Fruit fly (Drosophila melanogaster): ENCODE data around the gene GMF.
A peak's percentile ranks its signal among the peaks of the same experiment; 100 is the strongest.

Gene GMF

DNA sequence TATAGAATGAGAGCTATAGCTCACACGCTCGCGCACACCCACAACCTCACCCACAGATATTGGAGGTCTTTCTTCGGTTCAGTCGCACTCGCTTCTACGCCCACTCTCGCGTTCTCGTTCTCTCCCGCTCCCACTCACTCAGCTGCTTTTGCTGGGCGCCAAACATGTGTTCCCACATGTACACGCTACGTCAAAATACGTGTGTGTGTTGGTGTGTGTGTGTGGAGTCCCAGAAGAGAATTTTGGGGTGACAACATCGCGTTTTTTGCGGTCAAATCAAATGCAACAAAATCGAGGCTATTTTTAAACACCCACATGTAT is 31.3 kb downstream of the GMF start (continued):
- TF ChIP-seq pros (GFP tag; optimal IDR thresholded peaks at IDR 0.05) (no peak), CG43689 (GFP tag; IDR thresholded peaks at IDR 0.05) (no peak), BtbVII (GFP tag; optimal IDR thresholded peaks at IDR 0.05) (no peak), CG7556 (GFP tag; optimal IDR thresholded peaks at IDR 0.05) (no peak), CTCF (GFP tag; optimal IDR thresholded peaks at IDR 0.05) (peak; percentile 5), CG9817 (tag; optimal IDR thresholded peaks at IDR 0.05) (no peak), CG15073 (GFP tag; optimal IDR thresholded peaks at IDR 0.05) (no peak), CG16779 (GFP tag; IDR thresholded peaks at IDR 0.05) (no peak), CG12769 (tag; optimal IDR thresholded peaks at IDR 0.05) (peak; percentile 97), Sin3A (optimal IDR thresholded peaks at IDR 0.05) (no peak), ftz-f1 (GFP tag; optimal IDR thresholded peaks at IDR 0.05) (peak; percentile 89), MESR4 (GFP tag; optimal IDR thresholded peaks at IDR 0.05) (no peak), gcm (GFP tag; optimal IDR thresholded peaks at IDR 0.05) (no peak), CG15011 (GFP tag; optimal IDR thresholded peaks at IDR 0.05) (no peak), Dek (tag; optimal IDR thresholded peaks at IDR 0.05) (no peak), Asciz (GFP tag; optimal IDR thresholded peaks at IDR 0.05) (no peak), NFAT (GFP tag; IDR thresholded peaks at IDR 0.05) (no peak), pnt (GFP tag; optimal IDR thresholded peaks at IDR 0.05) (no peak), Ada2b (GFP tag; IDR thresholded peaks at IDR 0.05) (no peak), Dp (GFP tag; optimal IDR thresholded peaks at IDR 0.05) (peak; percentile 21), pan (optimal IDR thresholded peaks at IDR 0.05) (no peak), pan (GFP tag; optimal IDR thresholded peaks at IDR 0.05 in 1 of 2, IDR thresholded peaks at IDR 0.05 in 1 of 2) (no peak), hth (optimal IDR thresholded peaks at IDR 0.05) (no peak), CG13894 (tag; optimal IDR thresholded peaks at IDR 0.05) (peak; percentile 55), Oaz (GFP tag; IDR thresholded peaks at IDR 0.05) (no peak), B-H1 (GFP tag; IDR thresholded peaks at IDR 0.05) (no peak), CG18476 (GFP tag; optimal IDR thresholded peaks at IDR 0.05) (no peak), CG1603 (tag; optimal IDR thresholded peaks at IDR 0.05) (no peak), CG30403 (GFP tag; optimal IDR thresholded peaks at IDR 0.05) (no peak), CG7928 (GFP tag; optimal IDR thresholded peaks at IDR 0.05) (no peak), CG9609 (GFP tag; optimal IDR thresholded peaks at IDR 0.05) (no peak), CG2116 (GFP tag; optimal IDR thresholded peaks at IDR 0.05) (no peak), NC2β (GFP tag; optimal IDR thresholded peaks at IDR 0.05) (no peak), bbx (GFP tag; IDR thresholded peaks at IDR 0.05; ENCODE audit: partially characterized antibody) (no peak), Meics (GFP tag; optimal IDR thresholded peaks at IDR 0.05) (no peak), kah (GFP tag; optimal IDR thresholded peaks at IDR 0.05) (peak; percentile 23), dmrt99B (tag; optimal IDR thresholded peaks at IDR 0.05) (no peak), insv (GFP tag; optimal IDR thresholded peaks at IDR 0.05) (no peak), slou (GFP tag; optimal IDR thresholded peaks at IDR 0.05) (no peak), Fer2 (tag; optimal IDR thresholded peaks at IDR 0.05) (no peak), Fer1 (GFP tag; optimal IDR thresholded peaks at IDR 0.05) (peak; percentile 33), CG33213 (GFP tag; optimal IDR thresholded peaks at IDR 0.05) (no peak), CG8765 (GFP tag; IDR thresholded peaks at IDR 0.05) (no peak), ind (GFP tag; optimal IDR thresholded peaks at IDR 0.05) (no peak), CG2875 (GFP tag; optimal IDR thresholded peaks at IDR 0.05) (no peak), chn (GFP tag; optimal IDR thresholded peaks at IDR 0.05) (peak; percentile 62), C15 (GFP tag; IDR thresholded peaks at IDR 0.05) (no peak), yki (optimal IDR thresholded peaks at IDR 0.05) (no peak), CG11696 (GFP tag; IDR thresholded peaks at IDR 0.05) (no peak), CG31441 (GFP tag; IDR thresholded peaks at IDR 0.05) (no peak), CG2202 (tag; optimal IDR thresholded peaks at IDR 0.05) (no peak), Max (GFP tag; optimal IDR thresholded peaks at IDR 0.05) (no peak), Side (GFP tag; optimal IDR thresholded peaks at IDR 0.05) (peak; percentile 6), Hr78 (GFP tag; optimal IDR thresholded peaks at IDR 0.05) (peak in 1 of 2 experiments; percentile 20)

Data from whole organism, embryonic.